Worm (Caenorhabditis elegans) whole organism, late embryonic: ENCODE measurements around the gene K12G11.6.

Source experiments
- C38D4.7 ChIP-seq: fragments of 200-800 bp; sonication (Bioruptor generic); optimal IDR thresholded peaks from 2 replicates; lab custom pipeline; 2018; ENCODE audit warnings: mild to moderate bottlenecking, missing genetic modification characterization, moderate library complexity, missing compliant biosample characterization
- K02D7.2 ChIP-seq: sonication (generic microtip); optimal IDR thresholded peaks from 2 replicates; lab custom pipeline; 2017; ENCODE audit warnings: mild to moderate bottlenecking, missing genetic modification characterization, missing compliant biosample characterization
- K09A11.1 ChIP-seq: sonication (generic microtip); optimal IDR thresholded peaks from 2 replicates; lab custom pipeline; 2017; ENCODE audit warnings: antibody characterized with exemption, mild to moderate bottlenecking, missing genetic modification characterization, missing compliant biosample characterization; ENCODE audit not compliant: insufficient read depth
- Y22D7AL.16 ChIP-seq: sonication (generic microtip); optimal IDR thresholded peaks from 2 replicates; lab custom pipeline; 2016; ENCODE audit warnings: missing genetic modification characterization, missing compliant biosample characterization
- ahr-1 ChIP-seq: sonication (generic microtip); optimal IDR thresholded peaks from 2 replicates; lab custom pipeline; 2016; ENCODE audit warnings: missing genetic modification characterization, missing compliant biosample characterization
- ama-1 ChIP-seq: fragments of 150-350 bp; optimal IDR thresholded peaks from 2 replicates; lab custom pipeline; 2014
- ceh-19 ChIP-seq: fragments of 200-800 bp; sonication (Bioruptor generic); optimal IDR thresholded peaks from 2 replicates; lab custom pipeline; 2018; ENCODE audit warnings: mild to moderate bottlenecking, missing genetic modification characterization, missing compliant biosample characterization
- ceh-2 ChIP-seq: sonication (generic microtip); optimal IDR thresholded peaks from 2 replicates; lab custom pipeline; 2016; ENCODE audit warnings: missing genotype, missing genetic modification characterization, missing compliant biosample characterization
- ceh-22 ChIP-seq: sonication (generic microtip); optimal IDR thresholded peaks from 2 replicates; lab custom pipeline; 2017; ENCODE audit warnings: missing biosample characterization, missing genetic modification characterization
- ceh-30 ChIP-seq: fragments of 150-350 bp; optimal IDR thresholded peaks from 2 replicates; lab custom pipeline; 2014; ENCODE audit warnings: missing biosample characterization, missing genetic modification characterization
- ceh-31 ChIP-seq: sonication (generic microtip); optimal IDR thresholded peaks from 2 replicates; lab custom pipeline; 2016; ENCODE audit warnings: missing genetic modification characterization, missing compliant biosample characterization
- ceh-34 ChIP-seq: sonication (generic microtip); optimal IDR thresholded peaks from 2 replicates; lab custom pipeline; 2016; ENCODE audit warnings: mild to moderate bottlenecking, missing genetic modification characterization, missing compliant biosample characterization
- ceh-45 ChIP-seq: fragments of 200-800 bp; sonication (Bioruptor generic); IDR thresholded peaks from 2 replicates; pipeline ENCODE4 v1.3.6; 2022; ENCODE audit warnings: missing genetic modification reagents, missing genetic modification characterization, missing compliant biosample characterization
- ceh-48 ChIP-seq: sonication (generic microtip); optimal IDR thresholded peaks from 2 replicates; lab custom pipeline; 2016; ENCODE audit warnings: missing genetic modification characterization, inconsistent platforms, missing compliant biosample characterization
- ceh-9 ChIP-seq: sonication (generic microtip); optimal IDR thresholded peaks from 2 replicates; lab custom pipeline; 2016; ENCODE audit warnings: mild to moderate bottlenecking, missing genetic modification characterization, inconsistent platforms, missing compliant biosample characterization
- che-1 ChIP-seq: sonication (generic microtip); optimal IDR thresholded peaks from 2 replicates; lab custom pipeline; 2016; ENCODE audit warnings: mild to moderate bottlenecking, missing genetic modification characterization, missing compliant biosample characterization
- dve-1 ChIP-seq: sonication (generic microtip); optimal IDR thresholded peaks from 2 replicates; lab custom pipeline; 2017; ENCODE audit warnings: antibody characterized with exemption, mild to moderate bottlenecking, missing genetic modification characterization, missing compliant biosample characterization
- elt-4 ChIP-seq: sonication (generic microtip); optimal IDR thresholded peaks from 2 replicates; lab custom pipeline; 2016; ENCODE audit warnings: missing genetic modification characterization, missing compliant biosample characterization
- eyg-1 ChIP-seq: sonication (generic microtip); optimal IDR thresholded peaks from 2 replicates; lab custom pipeline; 2016; ENCODE audit warnings: missing genotype, missing genetic modification characterization, missing compliant biosample characterization
- fax-1 ChIP-seq: sonication (generic microtip); optimal IDR thresholded peaks from 2 replicates; lab custom pipeline; 2016; ENCODE audit warnings: missing genotype, missing genetic modification characterization, missing compliant biosample characterization
- fkh-10 ChIP-seq: fragments of 150-350 bp; optimal IDR thresholded peaks from 2 replicates; lab custom pipeline; 2014; ENCODE audit warnings: missing biosample characterization, missing genetic modification reagents, missing genetic modification characterization
- fkh-6 ChIP-seq: sonication (generic microtip); optimal IDR thresholded peaks from 2 replicates; lab custom pipeline; 2016; ENCODE audit warnings: missing genetic modification characterization, missing compliant biosample characterization
- gmeb-2 ChIP-seq: sonication (generic microtip); optimal IDR thresholded peaks from 2 replicates; lab custom pipeline; 2016; ENCODE audit warnings: missing genetic modification characterization, inconsistent platforms, missing compliant biosample characterization
- hlh-13 ChIP-seq: fragments of 200-800 bp; sonication (Bioruptor generic); optimal IDR thresholded peaks from 2 replicates; lab custom pipeline; 2018; ENCODE audit warnings: mild to moderate bottlenecking, missing genetic modification characterization, missing compliant biosample characterization
- hlh-15 ChIP-seq: sonication (generic microtip); optimal IDR thresholded peaks from 2 replicates; lab custom pipeline; 2016; ENCODE audit warnings: missing genetic modification characterization, missing compliant biosample characterization
- hlh-6 ChIP-seq: sonication (generic microtip); optimal IDR thresholded peaks from 2 replicates; lab custom pipeline; 2016; ENCODE audit warnings: missing genotype, missing genetic modification characterization, missing compliant biosample characterization
- hlh-8 ChIP-seq: sonication (generic microtip); optimal IDR thresholded peaks from 2 replicates; lab custom pipeline; 2016; ENCODE audit warnings: missing genotype, missing genetic modification characterization, missing compliant biosample characterization
- lim-6 ChIP-seq: sonication (generic microtip); optimal IDR thresholded peaks from 2 replicates; lab custom pipeline; 2016; ENCODE audit warnings: missing genetic modification characterization, missing compliant biosample characterization
- lin-11 ChIP-seq: fragments of 200-800 bp; sonication (Bioruptor generic); optimal IDR thresholded peaks from 2 replicates; lab custom pipeline; 2018; ENCODE audit warnings: mild to moderate bottlenecking, missing genetic modification characterization, missing compliant biosample characterization
- madf-2 ChIP-seq: sonication (generic microtip); optimal IDR thresholded peaks from 2 replicates; lab custom pipeline; 2017; ENCODE audit warnings: missing genetic modification characterization, missing compliant biosample characterization
- nfya-1 ChIP-seq: sonication (generic microtip); optimal IDR thresholded peaks from 2 replicates; lab custom pipeline; 2017; ENCODE audit warnings: missing genetic modification characterization, mild to moderate bottlenecking, missing compliant biosample characterization, antibody characterized with exemption, moderate library complexity
- nhr-11 ChIP-seq: fragments of 150-350 bp; optimal IDR thresholded peaks from 2 replicates; lab custom pipeline; 2014; ENCODE audit warnings: missing biosample characterization, missing genetic modification characterization
- nhr-232 ChIP-seq: sonication (generic microtip); optimal IDR thresholded peaks from 2 replicates; lab custom pipeline; 2016; ENCODE audit warnings: missing genetic modification characterization, missing compliant biosample characterization
- npax-4 ChIP-seq: sonication (generic microtip); optimal IDR thresholded peaks from 2 replicates; lab custom pipeline; 2016; ENCODE audit warnings: missing genetic modification characterization, missing compliant biosample characterization
- pag-3 ChIP-seq: sonication (generic microtip); optimal IDR thresholded peaks from 2 replicates; lab custom pipeline; 2016; ENCODE audit warnings: missing compliant biosample characterization, missing genetic modification characterization, borderline replicate concordance
- pax-1 ChIP-seq: fragments of 150-350 bp; optimal IDR thresholded peaks from 2 replicates; lab custom pipeline; 2014; ENCODE audit warnings: missing biosample characterization, missing genetic modification characterization
- pha-2 ChIP-seq: sonication (generic microtip); optimal IDR thresholded peaks from 2 replicates; lab custom pipeline; 2017; ENCODE audit warnings: mild to moderate bottlenecking, missing genetic modification characterization, missing compliant biosample characterization
- pha-4 ChIP-seq: fragments of 150-350 bp; optimal IDR thresholded peaks from 2 replicates; lab custom pipeline; 2018; ENCODE audit warnings: missing biosample characterization, missing genetic modification reagents, missing genetic modification characterization
- pqm-1 ChIP-seq: sonication (generic microtip); optimal IDR thresholded peaks from 2 replicates; lab custom pipeline; 2016; ENCODE audit warnings: missing genetic modification characterization, missing compliant biosample characterization
- pros-1 ChIP-seq: fragments of 150-350 bp; optimal IDR thresholded peaks from 2 replicates; lab custom pipeline; 2014; ENCODE audit warnings: missing biosample characterization, missing genetic modification reagents, missing genetic modification characterization
- ref-2 ChIP-seq: sonication (generic microtip); optimal IDR thresholded peaks from 2 replicates; lab custom pipeline; 2016; ENCODE audit warnings: missing genetic modification characterization, missing compliant biosample characterization
- rnt-1 ChIP-seq: sonication (generic microtip); optimal IDR thresholded peaks from 2 replicates; lab custom pipeline; 2016; ENCODE audit warnings: missing genetic modification characterization, missing compliant biosample characterization
- sox-2 ChIP-seq: fragments of 200-800 bp; sonication (Bioruptor generic); IDR thresholded peaks from 2 replicates; pipeline ENCODE4 v1.3.6; 2022; ENCODE audit warnings: missing genetic modification reagents, missing genetic modification characterization, missing compliant biosample characterization
- sox-4 ChIP-seq: sonication (generic microtip); optimal IDR thresholded peaks from 2 replicates; lab custom pipeline; 2017; ENCODE audit warnings: mild to moderate bottlenecking, missing genetic modification characterization, inconsistent platforms, missing compliant biosample characterization
- tbx-7 ChIP-seq: sonication (generic microtip); optimal IDR thresholded peaks from 2 replicates; lab custom pipeline; 2016; ENCODE audit warnings: missing genotype, missing genetic modification characterization, missing compliant biosample characterization
- ttx-3 ChIP-seq: sonication (generic microtip); optimal IDR thresholded peaks from 2 replicates; lab custom pipeline; 2016; ENCODE audit warnings: missing genetic modification reagents, missing genetic modification characterization, missing compliant biosample characterization
- unc-3 ChIP-seq, 2 experiments: fragments of 200-800 bp in 1 of 2; sonication (Bioruptor generic) in 1 of 2; sonication (generic microtip) in 1 of 2; conservative IDR thresholded peaks in 1 of 2; optimal IDR thresholded peaks in 1 of 2; 2 replicates each; pipeline versions ENCODE4 v1.3.6 to Lab custom; 2016 to 2022; ENCODE audit warnings: missing compliant biosample characterization in 2 of 2, missing genetic modification characterization in 2 of 2, missing genetic modification reagents in 1 of 2
- unc-42 ChIP-seq: sonication (generic microtip); optimal IDR thresholded peaks from 2 replicates; lab custom pipeline; 2016; ENCODE audit warnings: missing genotype, missing genetic modification characterization, missing compliant biosample characterization
- unc-55 ChIP-seq: sonication (generic microtip); optimal IDR thresholded peaks from 2 replicates; lab custom pipeline; 2017; ENCODE audit warnings: missing biosample characterization, missing genetic modification reagents, missing genetic modification characterization
- unc-86 ChIP-seq: sonication (generic microtip); optimal IDR thresholded peaks from 2 replicates; lab custom pipeline; 2016; ENCODE audit warnings: missing genetic modification characterization, missing compliant biosample characterization
- zip-5 ChIP-seq: sonication (generic microtip); optimal IDR thresholded peaks from 2 replicates; lab custom pipeline; 2016; ENCODE audit warnings: missing genetic modification characterization, missing compliant biosample characterization
- ztf-16 ChIP-seq: sonication (generic microtip); optimal IDR thresholded peaks from 2 replicates; lab custom pipeline; 2017; ENCODE audit warnings: missing genetic modification characterization, missing compliant biosample characterization

The K12G11.6 gene

ce11 chrV:11933196-11934028, 39.3 kb downstream of the K12G11.6 start, which contains the start of the genes aman-2 and F58H1.3:
Gene aman-2 (minus strand): TSS chrV:11933246.
Gene F58H1.3 (plus strand): TSS chrV:11933978.
- peak; percentile 92 for TF ChIP-seq hlh-8 (tag; lab: Kevin White, UChicago)
- no peak for TF ChIP-seq ceh-9 (tag; lab: Kevin White, UChicago)
- peak; percentile 54 for TF ChIP-seq pqm-1
- peak; percentile 36 for TF ChIP-seq ceh-34 (tag; lab: Kevin White, UChicago)
- TF ChIP-seq ama-1, result no peak
- TF ChIP-seq lin-11 (tag; lab: Kevin White, UChicago), result peak; percentile 28
- no peak for TF ChIP-seq hlh-6 (tag; lab: Kevin White, UChicago)
- TF ChIP-seq unc-42, result peak; percentile 63
- no peak for TF ChIP-seq unc-55 (GFP tag; lab: Kevin White, UChicago)
- no peak for TF ChIP-seq elt-4
- peak; percentile 48 for TF ChIP-seq rnt-1 (tag; lab: Kevin White, UChicago)
- no peak for TF ChIP-seq ceh-22
- TF ChIP-seq nhr-11, result no peak
- no peak for TF ChIP-seq fkh-6 (tag; lab: Kevin White, UChicago)
- TF ChIP-seq pros-1, result no peak
- TF ChIP-seq gmeb-2 (tag; lab: Kevin White, UChicago), result no peak
- TF ChIP-seq Y22D7AL.16 (tag; lab: Kevin White, UChicago), result no peak
- peak; percentile 82 for TF ChIP-seq tbx-7 (tag; lab: Kevin White, UChicago)
- TF ChIP-seq unc-86 (tag; lab: Kevin White, UChicago), result peak; percentile 77
- TF ChIP-seq sox-4, result no peak
- no peak for TF ChIP-seq nfya-1 (tag; lab: Kevin White, UChicago)
- no peak for TF ChIP-seq che-1 (tag; lab: Kevin White, UChicago)
- no peak for TF ChIP-seq dve-1 (tag; lab: Kevin White, UChicago)
- no peak for TF ChIP-seq pag-3 (tag; lab: Kevin White, UChicago)
- TF ChIP-seq sox-2, result no peak
- no peak for TF ChIP-seq hlh-13 (GFP tag; lab: Kevin White, UChicago)
- TF ChIP-seq K02D7.2 (tag; lab: Kevin White, UChicago), result no peak
- TF ChIP-seq pha-2 (tag; lab: Kevin White, UChicago), result no peak
- peak; percentile 96 for TF ChIP-seq zip-5 (tag; lab: Kevin White, UChicago)
- TF ChIP-seq ceh-45 (GFP tag; lab: Robert Waterston, UW), result no peak
- TF ChIP-seq fkh-10 (GFP tag; lab: Kevin White, UChicago), result no peak
- no peak for TF ChIP-seq npax-4 (tag; lab: Kevin White, UChicago)
- TF ChIP-seq ceh-19, result no peak
- no peak for TF ChIP-seq K09A11.1 (tag; lab: Kevin White, UChicago)
- TF ChIP-seq unc-3 (GFP tag; conservative IDR thresholded peaks at IDR 0.05; lab: Robert Waterston, UW), result no peak
- peak; percentile 68 for TF ChIP-seq unc-3 (tag; optimal IDR thresholded peaks at IDR 0.05; lab: Kevin White, UChicago)
- no peak for TF ChIP-seq pha-4 (tag; lab: Kevin White, UChicago)
- peak; percentile 76 for TF ChIP-seq ceh-2 (tag; lab: Kevin White, UChicago)
- no peak for TF ChIP-seq nhr-232
- TF ChIP-seq lim-6, result peak; percentile 7
- TF ChIP-seq madf-2, result no peak
- peak; percentile 57 for TF ChIP-seq ttx-3 (tag; lab: Kevin White, UChicago)
- no peak for TF ChIP-seq pax-1
- TF ChIP-seq ceh-48 (tag; lab: Kevin White, UChicago), result peak; percentile 35
- TF ChIP-seq hlh-15 (tag; lab: Kevin White, UChicago), result peak; percentile 73
- peak; percentile 12 for TF ChIP-seq ztf-16 (tag; lab: Kevin White, UChicago)
- TF ChIP-seq eyg-1 (tag; lab: Kevin White, UChicago), result no peak
- no peak for TF ChIP-seq ceh-30 (tag; lab: Kevin White, UChicago)
- TF ChIP-seq C38D4.7 (GFP tag; lab: Kevin White, UChicago), result peak; percentile 13
- peak; percentile 91 for TF ChIP-seq ceh-31 (tag; lab: Kevin White, UChicago)
- TF ChIP-seq ref-2 (tag; lab: Kevin White, UChicago), result peak; percentile 86
- peak; percentile 85 for TF ChIP-seq fax-1 (tag; lab: Kevin White, UChicago)
- TF ChIP-seq ahr-1, result peak; percentile 75
